Worm (Caenorhabditis elegans): ENCODE results near the gene ZK1055.7.
A peak's percentile ranks its signal among the peaks of the same experiment; 100 is the strongest.

ZK1055.7 gene

DNA sequence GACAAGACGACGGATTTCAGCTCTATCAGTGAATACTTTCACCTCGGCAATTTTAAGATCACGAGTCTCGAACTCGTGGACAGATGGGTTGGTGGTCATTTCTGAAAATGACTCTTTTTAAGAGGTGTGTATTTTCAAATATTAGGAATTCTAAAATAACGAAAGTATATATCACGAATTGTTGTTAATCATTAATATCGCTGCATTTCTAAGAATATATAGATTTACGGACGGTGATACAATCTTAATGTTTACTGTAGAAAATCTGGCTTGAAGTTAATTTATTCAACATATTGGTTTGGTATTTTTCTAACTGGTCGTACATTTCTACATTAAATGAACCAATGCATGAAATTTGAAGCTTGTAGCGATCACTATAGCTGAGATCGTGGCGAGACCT is at the start of gene ZK1055.7:
Gene ZK1055.7 (minus strand): TSS at position 101 of the 400 bp plus-strand sequence.
- TF ChIP-seq unc-62 (GFP tag; optimal IDR thresholded peaks at IDR 0.05) = no peak
- no peak for TF ChIP-seq egl-27 (tag; optimal IDR thresholded peaks at IDR 0.05)
- TF ChIP-seq elt-1 (tag; optimal IDR thresholded peaks at IDR 0.05) = no peak
- TF ChIP-seq nhr-23 (tag; optimal IDR thresholded peaks at IDR 0.05) = no peak
- TF ChIP-seq nhr-11 (tag; optimal IDR thresholded peaks at IDR 0.05) = no peak
- no peak for TF ChIP-seq mab-5 (tag; optimal IDR thresholded peaks at IDR 0.05)
- no peak for TF ChIP-seq zag-1 (tag; optimal IDR thresholded peaks at IDR 0.05)
- no peak for TF ChIP-seq aly-2 (tag; optimal IDR thresholded peaks at IDR 0.05)

- TF ChIP-seq nhr-12 (tag; optimal IDR thresholded peaks at IDR 0.05) (no peak), sma-9 (GFP tag; optimal IDR thresholded peaks at IDR 0.05) (no peak), sma-9 (tag; optimal IDR thresholded peaks at IDR 0.05) (no peak), fos-1 (tag; optimal IDR thresholded peaks at IDR 0.05) (no peak), nhr-11 (tag; optimal IDR thresholded peaks at IDR 0.05) (no peak), Y55F3AM.14 (GFP tag; optimal IDR thresholded peaks at IDR 0.05) (no peak), sem-4 (tag; optimal IDR thresholded peaks at IDR 0.05) (no peak), ceh-16 (tag; optimal IDR thresholded peaks at IDR 0.05) (no peak), C34F6.9 (tag; optimal IDR thresholded peaks at IDR 0.05) (no peak), nhr-23 (tag; optimal IDR thresholded peaks at IDR 0.05) (no peak), peb-1 (tag; optimal IDR thresholded peaks at IDR 0.05) (no peak), sma-3 (GFP tag; optimal IDR thresholded peaks at IDR 0.05) (no peak), ztf-11 (tag; optimal IDR thresholded peaks at IDR 0.05) (no peak), ama-1 (optimal IDR thresholded peaks at IDR 0.05) (no peak)
Observed at ce11 chrV:6652051-6652450, 46.9 kb upstream of the ZK1055.7 start, which contains the start of gene T10H9.8. Gene T10H9.8 (plus strand): TSS chrV:6652351.

ce11 chrV:6650508-6650907 is 45.3 kb upstream of the ZK1055.7 start:
- no peak for TF ChIP-seq dmd-4 (tag; optimal IDR thresholded peaks at IDR 0.05)
- TF ChIP-seq snpc-4 (tag; optimal IDR thresholded peaks at IDR 0.05) = no peak
- no peak for TF ChIP-seq nhr-12 (tag; optimal IDR thresholded peaks at IDR 0.05)
- no peak for TF ChIP-seq lin-39 (tag; optimal IDR thresholded peaks at IDR 0.05)
- no peak for TF ChIP-seq ztf-11 (tag; optimal IDR thresholded peaks at IDR 0.05)

DNA sequence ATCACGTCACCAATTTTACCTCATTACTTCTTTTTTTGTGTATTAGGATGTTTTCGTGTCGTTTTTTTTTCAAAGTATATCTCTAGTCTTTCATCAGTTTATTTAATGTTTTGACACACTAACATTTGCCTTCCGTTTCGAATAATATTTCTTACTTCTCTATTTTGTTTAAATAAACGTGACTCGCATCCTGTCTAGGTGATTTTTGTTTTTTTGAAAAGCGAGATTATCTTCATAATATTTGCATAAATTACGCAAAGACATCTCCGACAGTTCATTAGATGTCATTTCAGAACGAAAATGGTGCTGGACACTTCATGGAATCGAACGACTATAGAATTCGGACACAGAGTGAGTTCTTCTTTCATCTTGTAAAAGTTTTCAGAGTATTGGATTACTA is 44.1 kb upstream of the ZK1055.7 start, which contains the start of gene T10H9.1:
Gene T10H9.1 (plus strand): TSS at position 301 of the 400 bp plus-strand sequence.
- TF ChIP-seq lin-13 (GFP tag; optimal IDR thresholded peaks at IDR 0.05) = no peak
- TF ChIP-seq sem-4 (tag; optimal IDR thresholded peaks at IDR 0.05) = no peak
- no peak for TF ChIP-seq snpc-4 (tag; optimal IDR thresholded peaks at IDR 0.05)
- TF ChIP-seq gmeb-1 (tag; optimal IDR thresholded peaks at IDR 0.05) = no peak
- TF ChIP-seq peb-1 (tag; optimal IDR thresholded peaks at IDR 0.05) = no peak
- TF ChIP-seq unc-39 (tag; optimal IDR thresholded peaks at IDR 0.05) = no peak
- TF ChIP-seq lin-11 (tag; optimal IDR thresholded peaks at IDR 0.05) = no peak
- no peak for TF ChIP-seq nhr-23 (tag; optimal IDR thresholded peaks at IDR 0.05)

DNA sequence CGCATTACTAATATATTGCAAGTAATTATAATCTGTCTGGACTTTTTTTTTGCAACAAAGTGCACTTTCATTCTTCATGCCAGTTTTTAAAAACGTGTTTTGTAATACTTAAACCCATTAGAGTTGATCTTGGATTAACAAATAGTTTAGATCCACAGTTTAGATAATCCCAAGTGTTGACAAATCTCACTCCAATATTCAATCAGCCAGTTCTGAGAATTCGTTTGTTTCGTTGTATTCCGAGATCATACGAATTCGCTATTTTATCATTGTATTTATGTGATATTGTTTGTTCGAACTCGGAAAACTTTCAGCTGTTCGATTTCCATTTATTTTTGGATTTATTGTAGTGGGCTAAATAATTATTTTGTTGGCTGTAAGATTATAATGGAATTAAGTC is 40.6 kb upstream of the ZK1055.7 start:
- TF ChIP-seq lin-11 (tag; optimal IDR thresholded peaks at IDR 0.05) = no peak
- TF ChIP-seq nhr-12 (tag; optimal IDR thresholded peaks at IDR 0.05) = no peak
- peak; percentile 30 for TF ChIP-seq sma-9 (GFP tag; optimal IDR thresholded peaks at IDR 0.05)
- TF ChIP-seq sma-9 (tag; optimal IDR thresholded peaks at IDR 0.05) = no peak
- no peak for TF ChIP-seq F13H6.1 (tag; optimal IDR thresholded peaks at IDR 0.05)
- TF ChIP-seq ztf-4 (tag; optimal IDR thresholded peaks at IDR 0.05) = no peak

- TF ChIP-seq lsy-2 (tag; optimal IDR thresholded peaks at IDR 0.05) = no peak
- TF ChIP-seq nhr-6 (tag; optimal IDR thresholded peaks at IDR 0.05) = no peak
- TF ChIP-seq ceh-82 (tag; optimal IDR thresholded peaks at IDR 0.05) = no peak
- no peak for TF ChIP-seq peb-1 (tag; optimal IDR thresholded peaks at IDR 0.05)
Observed at ce11 chrV:6632925-6633324, 27.8 kb upstream of the ZK1055.7 start, which contains the start of gene scd-2. Gene scd-2 (plus strand): TSS chrV:6633225.

ce11 chrV:6631866-6632265 is 26.7 kb upstream of the ZK1055.7 start:
- TF ChIP-seq mbf-1 (tag; optimal IDR thresholded peaks at IDR 0.05) = no peak
- no peak for TF ChIP-seq snpc-4 (tag; optimal IDR thresholded peaks at IDR 0.05)
- no peak for TF ChIP-seq mab-5 (tag; optimal IDR thresholded peaks at IDR 0.05)
- TF ChIP-seq ceh-82 (tag; optimal IDR thresholded peaks at IDR 0.05) = no peak
- TF ChIP-seq lin-13 (GFP tag; optimal IDR thresholded peaks at IDR 0.05) = no peak
- no peak for TF ChIP-seq nhr-25 (tag; optimal IDR thresholded peaks at IDR 0.05)
- TF ChIP-seq C34F6.9 (tag; optimal IDR thresholded peaks at IDR 0.05) = no peak
- no peak for TF ChIP-seq egl-27 (tag; optimal IDR thresholded peaks at IDR 0.05)

All from whole organism, L2 larva.